Worm (Caenorhabditis elegans) whole organism, L4 larva: ENCODE results near the gene ZK370.4.

ENCODE experiments used
- dve-1 ChIP-seq: sonication (generic microtip); optimal IDR thresholded peaks from 2 replicates; lab custom pipeline; 2017; ENCODE audit warnings: antibody characterized with exemption, mild to moderate bottlenecking, missing genetic modification characterization, missing compliant biosample characterization; ENCODE audit not compliant: insufficient read depth
- egl-27 ChIP-seq: sonication (generic microtip); optimal IDR thresholded peaks from 3 replicates; lab custom pipeline; 2017; ENCODE audit warnings: missing biosample characterization, missing genetic modification reagents, missing genetic modification characterization
- madf-9 ChIP-seq: fragments of 200-800 bp; sonication (Bioruptor generic); conservative IDR thresholded peaks from 2 replicates; pipeline ENCODE4 v1.3.6; 2022; ENCODE audit warnings: missing genetic modification reagents, missing genetic modification characterization, missing compliant biosample characterization

DNA sequence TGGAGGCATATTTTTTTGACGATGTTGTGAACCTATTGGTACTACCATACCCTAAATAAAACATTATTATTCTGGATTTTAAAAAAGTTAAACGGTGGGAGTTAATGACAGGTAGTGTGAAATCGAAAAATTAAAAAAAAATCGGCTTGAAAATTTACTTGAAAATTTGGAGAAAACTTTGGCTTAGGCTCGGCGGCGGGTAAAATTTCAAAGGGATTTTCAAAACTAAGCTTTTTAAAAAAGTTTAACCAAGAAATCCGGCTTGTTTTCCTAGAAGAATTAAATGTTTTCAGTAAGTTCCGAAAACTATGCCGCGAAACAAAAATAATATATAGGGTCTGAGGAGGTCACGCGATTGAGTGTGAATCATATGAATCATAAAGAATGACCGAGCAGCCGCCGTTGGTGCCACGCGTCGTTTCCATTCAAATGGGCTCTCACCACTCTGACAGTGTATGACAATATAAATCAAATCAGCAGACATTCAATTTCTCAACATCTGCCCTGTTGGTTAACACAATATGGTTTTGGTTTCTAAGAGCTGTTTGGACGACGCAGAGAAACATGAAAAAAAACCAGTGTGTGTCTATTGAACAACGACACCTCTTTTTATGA is 29.9 kb upstream of the ZK370.4 start, which contains the start of gene aak-1:
- no peak for TF ChIP-seq dve-1
- TF ChIP-seq egl-27 = no peak
- no peak for TF ChIP-seq madf-9 (GFP tag; lab: Robert Waterston, UW)
